Fruit fly (Drosophila melanogaster) whole organism, pupa: ENCODE data around the gene CtsB.

ENCODE experiments used
- CG14655 ChIP-seq: fragments of 200-800 bp; sonication (Bioruptor generic); optimal IDR thresholded peaks from 3 replicates; lab custom pipeline; 2017; ENCODE audit warnings: mild to moderate bottlenecking, missing biosample characterization, missing genetic modification reagents, missing genetic modification characterization
- CG4496 ChIP-seq: fragments of 200-800 bp; sonication (Bioruptor generic); IDR thresholded peaks from 3 replicates; pipeline ENCODE4 v1.3.6; 2022; ENCODE audit warnings: missing biosample characterization, missing genetic modification characterization
- EcR ChIP-seq: fragments of 200-800 bp; sonication (Bioruptor generic); optimal IDR thresholded peaks from 3 replicates; lab custom pipeline; 2019; ENCODE audit warnings: missing biosample characterization, missing genetic modification characterization, mild to moderate bottlenecking, moderate library complexity, missing genetic modification reagents
- Ets98B ChIP-seq: fragments of 200-800 bp; sonication (Bioruptor generic); IDR thresholded peaks from 2 replicates; pipeline ENCODE4 v1.3.6; 2022; ENCODE audit warnings: missing biosample characterization, missing genetic modification characterization
- Pif1A ChIP-seq: fragments of 200-800 bp; sonication (Bioruptor generic); optimal IDR thresholded peaks from 3 replicates; lab custom pipeline; 2016; ENCODE audit warnings: missing biosample characterization, missing genetic modification characterization
- Snoo ChIP-seq: fragments of 200-800 bp; sonication (Bioruptor generic); optimal IDR thresholded peaks from 3 replicates; lab custom pipeline; 2017; ENCODE audit warnings: missing biosample characterization, mild to moderate bottlenecking, missing genetic modification characterization, inconsistent platforms

DNA sequence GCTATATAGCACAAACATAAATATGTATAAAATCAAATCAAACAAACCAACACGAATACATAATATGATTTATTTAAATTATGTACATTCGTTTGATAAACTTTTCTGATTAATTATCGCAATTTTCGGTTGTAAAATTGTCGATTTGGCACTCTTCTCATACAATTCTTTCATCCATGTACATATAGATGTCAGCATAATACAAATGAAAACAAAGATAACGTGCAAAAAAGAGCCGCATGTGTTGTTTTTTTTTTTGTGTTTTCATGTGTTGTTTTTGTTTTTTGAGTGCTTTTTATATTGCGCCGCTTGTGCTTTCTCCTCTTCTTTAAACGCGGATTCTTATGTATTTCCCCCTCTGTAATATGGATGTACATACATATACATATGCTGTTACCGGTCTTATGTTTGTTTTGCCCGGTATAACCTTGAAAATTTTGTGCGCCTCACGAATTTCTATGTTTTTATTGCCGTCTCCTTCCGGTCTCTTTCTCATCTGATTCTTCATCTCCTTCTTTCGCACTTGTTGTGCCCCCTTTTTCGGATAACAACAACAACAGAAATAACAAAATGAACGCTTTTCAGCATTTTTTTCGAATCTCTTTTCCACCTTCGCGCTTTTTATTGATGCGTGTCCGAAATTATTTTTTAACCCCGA, 28.7 kb downstream of the CtsB start:
- TF ChIP-seq CG14655 (GFP tag; lab: Kevin White, UChicago), result no peak
- TF ChIP-seq Pif1A (GFP tag; lab: Kevin White, UChicago), result peak; percentile 2
- no peak for TF ChIP-seq Snoo
- no peak for TF ChIP-seq CG4496 (GFP tag; lab: Robert Waterston, UW)
- TF ChIP-seq Ets98B, result no peak
- TF ChIP-seq EcR (GFP tag; lab: Kevin White, UChicago), result no peak
